Fruit fly (Drosophila melanogaster): ENCODE results near the gene CG14879.

CG14879 gene

DNA sequence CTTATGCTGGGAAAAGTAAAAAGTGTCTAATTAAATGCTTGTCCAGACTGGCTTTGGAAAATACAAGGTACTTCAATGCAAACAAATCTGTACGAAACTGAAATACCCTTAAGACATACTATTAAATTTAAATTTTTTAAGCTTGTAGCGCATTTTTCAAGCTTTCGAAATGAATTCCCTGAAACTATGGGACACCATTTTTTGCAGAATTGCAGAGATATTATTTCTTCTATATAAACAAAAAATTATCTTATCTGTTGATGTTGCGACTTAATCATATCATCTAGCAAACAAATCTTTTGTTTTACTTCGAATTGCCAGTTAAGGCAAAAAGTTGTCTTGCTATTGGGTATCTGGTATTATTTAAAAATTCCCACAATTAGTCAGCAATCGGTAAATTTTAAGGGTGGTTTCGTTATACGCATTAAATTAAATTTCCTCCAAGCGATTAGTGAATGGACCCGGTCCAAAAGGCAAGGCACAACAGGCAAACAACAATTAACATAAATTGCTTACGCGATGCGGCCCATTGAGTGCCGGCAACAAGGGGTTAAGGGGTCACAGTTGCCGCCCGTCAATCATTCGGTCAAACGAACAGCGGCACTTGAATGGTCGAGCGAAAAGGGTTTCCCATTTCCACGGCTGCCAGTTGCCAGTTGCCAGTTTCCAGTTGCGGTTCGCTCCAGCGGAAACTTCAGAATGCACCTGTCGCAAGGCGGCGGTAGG is 12.5 kb downstream of the CG14879 start (continued):
- no peak for TF ChIP-seq Dll (GFP tag; IDR thresholded peaks at IDR 0.05; ENCODE audit: partially characterized antibody)
- TF ChIP-seq lov (optimal IDR thresholded peaks at IDR 0.05): no peak
- TF ChIP-seq lov (GFP tag; IDR thresholded peaks at IDR 0.05): no peak
- no peak for TF ChIP-seq CG3065 (GFP tag; optimal IDR thresholded peaks at IDR 0.05)
- TF ChIP-seq Sox100B (GFP tag; optimal IDR thresholded peaks at IDR 0.05): peak; percentile 47
- no peak for TF ChIP-seq sisA (GFP tag; IDR thresholded peaks at IDR 0.05)
- no peak for TF ChIP-seq sug (tag; optimal IDR thresholded peaks at IDR 0.05)
- peak; percentile 15 for TF ChIP-seq CG10979 (tag; optimal IDR thresholded peaks at IDR 0.05)
- TF ChIP-seq CG6254 (GFP tag; optimal IDR thresholded peaks at IDR 0.05): no peak
- no peak for TF ChIP-seq trh (GFP tag; optimal IDR thresholded peaks at IDR 0.05)
- TF ChIP-seq nom (GFP tag; optimal IDR thresholded peaks at IDR 0.05): no peak
- no peak for TF ChIP-seq gcm2 (GFP tag; optimal IDR thresholded peaks at IDR 0.05)
- TF ChIP-seq Trl (optimal IDR thresholded peaks at IDR 0.05): no peak
- no peak for TF ChIP-seq Trl (GFP tag; optimal IDR thresholded peaks at IDR 0.05)
- TF ChIP-seq ATbp (GFP tag; optimal IDR thresholded peaks at IDR 0.05): no peak
- TF ChIP-seq sc (optimal IDR thresholded peaks at IDR 0.05): no peak
- TF ChIP-seq sc (GFP tag; optimal IDR thresholded peaks at IDR 0.05): no peak
- TF ChIP-seq vfl (GFP tag; optimal IDR thresholded peaks at IDR 0.05): no peak
- no peak for TF ChIP-seq CG34376 (GFP tag; optimal IDR thresholded peaks at IDR 0.05)
- TF ChIP-seq HLH4C (GFP tag; IDR thresholded peaks at IDR 0.05; ENCODE audit: partially characterized antibody): no peak
- TF ChIP-seq CG6683 (GFP tag; optimal IDR thresholded peaks at IDR 0.05): no peak
- TF ChIP-seq cwo (GFP tag; optimal IDR thresholded peaks at IDR 0.05): no peak
- TF ChIP-seq CG12942 (GFP tag; optimal IDR thresholded peaks at IDR 0.05): no peak
- no peak for TF ChIP-seq Eip74EF (GFP tag; optimal IDR thresholded peaks at IDR 0.05)
- no peak for TF ChIP-seq bigmax (GFP tag; optimal IDR thresholded peaks at IDR 0.05)
- no peak for TF ChIP-seq caup (GFP tag; optimal IDR thresholded peaks at IDR 0.05; ENCODE audit: severe bottlenecking)
- TF ChIP-seq CG12769 (tag; optimal IDR thresholded peaks at IDR 0.05): no peak
- TF ChIP-seq Oaz (GFP tag; IDR thresholded peaks at IDR 0.05): no peak
- no peak for TF ChIP-seq CG12155 (GFP tag; optimal IDR thresholded peaks at IDR 0.05)
- no peak for TF ChIP-seq CG9437 (GFP tag; optimal IDR thresholded peaks at IDR 0.05)
- TF ChIP-seq bbx (GFP tag; IDR thresholded peaks at IDR 0.05; ENCODE audit: partially characterized antibody): no peak
- no peak for TF ChIP-seq CG4282 (GFP tag; optimal IDR thresholded peaks at IDR 0.05)
- TF ChIP-seq CG12659 (GFP tag; optimal IDR thresholded peaks at IDR 0.05): no peak
- no peak for TF ChIP-seq sima (GFP tag; optimal IDR thresholded peaks at IDR 0.05)
- no peak for TF ChIP-seq sr (GFP tag; IDR thresholded peaks at IDR 0.05)
- TF ChIP-seq ab (GFP tag; optimal IDR thresholded peaks at IDR 0.05): no peak
- no peak for TF ChIP-seq az2 (GFP tag; optimal IDR thresholded peaks at IDR 0.05)
- TF ChIP-seq stc (GFP tag; IDR thresholded peaks at IDR 0.05): no peak
- TF ChIP-seq Dad (GFP tag; optimal IDR thresholded peaks at IDR 0.05): no peak
- TF ChIP-seq ind (GFP tag; optimal IDR thresholded peaks at IDR 0.05): no peak
- TF ChIP-seq crc (GFP tag; optimal IDR thresholded peaks at IDR 0.05): no peak
- TF ChIP-seq ash1 (GFP tag; optimal IDR thresholded peaks at IDR 0.05): no peak
- no peak for TF ChIP-seq dan (GFP tag; IDR thresholded peaks at IDR 0.05)
- no peak for TF ChIP-seq CG14710 (tag; optimal IDR thresholded peaks at IDR 0.05)
- TF ChIP-seq CG5245 (GFP tag; optimal IDR thresholded peaks at IDR 0.05): no peak
- no peak for TF ChIP-seq Sry-β (GFP tag; optimal IDR thresholded peaks at IDR 0.05)
- TF ChIP-seq CG30020 (tag; optimal IDR thresholded peaks at IDR 0.05): no peak
- no peak for TF ChIP-seq pita (GFP tag; optimal IDR thresholded peaks at IDR 0.05)
- no peak for TF ChIP-seq CG16863 (GFP tag; optimal IDR thresholded peaks at IDR 0.05)
- 0 out of 2 replicates have a peak, but pooled peaks have one; percentile 18 for TF ChIP-seq CG4360 (GFP tag; IDR thresholded peaks at IDR 0.05)
- no peak for TF ChIP-seq CkIIα-i1 (GFP tag; IDR thresholded peaks at IDR 0.05)
